Worm (Caenorhabditis elegans) whole organism, L3 larva: ENCODE data around the gene nhl-3.

Experiments used
- aly-2 ChIP-seq: fragments of 150-350 bp; optimal IDR thresholded peaks from 2 replicates; lab custom pipeline; 2014; ENCODE audit warnings: missing biosample characterization, missing genetic modification characterization
- ama-1 ChIP-seq: fragments of 150-350 bp; optimal IDR thresholded peaks from 2 replicates; lab custom pipeline; 2018
- fkh-2 ChIP-seq: fragments of 150-350 bp; optimal IDR thresholded peaks from 2 replicates; lab custom pipeline; 2014; ENCODE audit warnings: missing biosample characterization, missing genetic modification reagents, missing genetic modification characterization
- snpc-4 ChIP-seq: fragments of 150-350 bp; optimal IDR thresholded peaks from 2 replicates; lab custom pipeline; 2014; ENCODE audit warnings: missing biosample characterization, missing genetic modification characterization

DNA sequence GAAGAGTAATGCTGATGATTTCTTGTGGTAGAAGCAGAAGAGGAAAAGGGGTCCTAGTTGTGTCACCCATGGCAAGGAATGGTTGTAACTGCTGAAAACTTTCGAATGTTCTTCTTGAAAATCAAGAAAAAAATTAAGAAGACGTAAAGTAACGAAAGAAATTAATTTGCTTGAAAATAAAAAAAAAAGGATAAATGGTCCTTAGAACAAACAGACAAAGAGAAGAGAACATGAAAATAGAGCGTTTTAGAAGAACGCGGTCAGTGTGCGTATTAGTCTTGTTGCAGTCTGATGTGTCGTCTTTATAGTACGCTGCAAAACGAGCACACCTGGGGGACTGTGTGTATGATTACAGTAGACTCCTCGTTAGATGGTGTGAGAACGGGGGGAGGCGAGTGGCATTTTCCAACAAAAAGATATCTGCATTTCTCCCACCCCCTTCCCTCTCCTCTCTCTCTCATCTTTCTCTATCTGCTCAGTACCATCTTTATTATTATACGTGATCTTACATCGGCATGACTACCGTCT is 17.5 kb downstream of the nhl-3 start, which contains the start of the genes W08F4.12 and W08F4.13:
- no peak for TF ChIP-seq fkh-2 (tag; lab: Kevin White, UChicago)
- TF ChIP-seq ama-1 (lab: Kevin White, UChicago): no peak
- TF ChIP-seq snpc-4 (tag; lab: Kevin White, UChicago): no peak
- TF ChIP-seq aly-2 (tag; lab: Kevin White, UChicago): no peak
